Fruit fly (Drosophila melanogaster) whole organism, embryonic: ENCODE results near the gene ND-24.

Experiments used
- Awh ChIP-seq: fragments of 200-800 bp; sonication (Bioruptor generic); IDR thresholded peaks from 2 replicates; pipeline ENCODE4, ENCODE4 v1.3.6; 2022; ENCODE audit warnings: missing biosample characterization, missing genetic modification characterization
- Bdp1 ChIP-seq: fragments of 200-800 bp; sonication (Bioruptor generic); optimal IDR thresholded peaks from 3 replicates; lab custom pipeline; 2016; ENCODE audit warnings: missing biosample characterization, missing genetic modification characterization
- C15 ChIP-seq: fragments of 200-800 bp; sonication (Bioruptor generic); IDR thresholded peaks from 3 replicates; pipeline ENCODE4 v1.3.6; 2022; ENCODE audit warnings: missing biosample characterization, missing genetic modification characterization
- CG10274 ChIP-seq: fragments of 200-800 bp; sonication (Bioruptor generic); optimal IDR thresholded peaks from 3 replicates; lab custom pipeline; 2017; ENCODE audit warnings: missing biosample characterization, mild to moderate bottlenecking, missing genetic modification characterization
- CG10543 ChIP-seq: fragments of 200-800 bp; sonication (Bioruptor generic); optimal IDR thresholded peaks from 3 replicates; lab custom pipeline; 2017; ENCODE audit warnings: missing biosample characterization, mild to moderate bottlenecking, missing genetic modification characterization, moderate library complexity
- CG10654 ChIP-seq: fragments of 200-800 bp; sonication (Bioruptor generic); optimal IDR thresholded peaks from 2 replicates; lab custom pipeline; 2016; ENCODE audit warnings: missing biosample characterization, missing genetic modification characterization
- CG10959 ChIP-seq: fragments of 200-800 bp; sonication (Bioruptor generic); IDR thresholded peaks from 2 replicates; pipeline ENCODE4 v1.3.6; 2022; ENCODE audit warnings: missing biosample characterization, missing genetic modification characterization
- CG11085 ChIP-seq: fragments of 200-800 bp; sonication (Bioruptor generic); IDR thresholded peaks from 2 replicates; pipeline ENCODE4 v1.3.6; 2022; ENCODE audit warnings: missing biosample characterization, missing genetic modification characterization
- CG11560 ChIP-seq: fragments of 200-800 bp; sonication (Bioruptor generic); IDR thresholded peaks from 3 replicates; pipeline ENCODE4 v1.3.6; 2022; ENCODE audit warnings: missing biosample characterization, missing genetic modification characterization
- CG11723 ChIP-seq: fragments of 200-800 bp; sonication (Bioruptor generic); optimal IDR thresholded peaks from 2 replicates; lab custom pipeline; 2017; ENCODE audit warnings: missing biosample characterization, mild to moderate bottlenecking, missing genetic modification characterization
- CG13296 ChIP-seq: fragments of 200-800 bp; sonication (Bioruptor generic); optimal IDR thresholded peaks from 3 replicates; lab custom pipeline; 2018; ENCODE audit warnings: missing biosample characterization, mild to moderate bottlenecking, missing genetic modification characterization
- CG14441 ChIP-seq: fragments of 200-800 bp; sonication (Bioruptor generic); IDR thresholded peaks from 2 replicates; pipeline ENCODE4 v1.3.6; 2022; ENCODE audit warnings: missing biosample characterization, missing genetic modification characterization
- CG14710 ChIP-seq: fragments of 200-800 bp; sonication (Bioruptor generic); optimal IDR thresholded peaks from 3 replicates; lab custom pipeline; 2019; ENCODE audit warnings: missing biosample characterization, mild to moderate bottlenecking, missing genetic modification characterization, moderate library complexity
- CG15073 ChIP-seq: fragments of 200-800 bp; sonication (Bioruptor generic); optimal IDR thresholded peaks from 2 replicates; lab custom pipeline; 2016; ENCODE audit warnings: missing biosample characterization, missing genetic modification characterization
- CG2678 ChIP-seq: fragments of 200-800 bp; sonication (Bioruptor generic); optimal IDR thresholded peaks from 3 replicates; lab custom pipeline; 2019; ENCODE audit warnings: missing biosample characterization, mild to moderate bottlenecking, missing genetic modification characterization, moderate library complexity
- CG32772 ChIP-seq: fragments of 200-800 bp; sonication (Bioruptor generic); IDR thresholded peaks from 2 replicates; pipeline ENCODE4 v1.3.6; 2022; ENCODE audit warnings: missing biosample characterization, missing genetic modification characterization
- CG4360 ChIP-seq: fragments of 200-800 bp; sonication (Bioruptor generic); IDR thresholded peaks from 2 replicates; pipeline ENCODE4 v1.3.6; 2022; ENCODE audit warnings: missing biosample characterization, missing genetic modification characterization
- CG4617 ChIP-seq: fragments of 200-800 bp; sonication (Bioruptor generic); optimal IDR thresholded peaks from 3 replicates; lab custom pipeline; 2016; ENCODE audit warnings: missing biosample characterization, missing genetic modification characterization, borderline replicate concordance
- CG7987 ChIP-seq: fragments of 200-800 bp; sonication (Bioruptor generic); optimal IDR thresholded peaks from 2 replicates; lab custom pipeline; 2018; ENCODE audit warnings: missing biosample characterization, mild to moderate bottlenecking, missing genetic modification characterization, moderate library complexity
- CG8089 ChIP-seq: fragments of 200-800 bp; sonication (Bioruptor generic); optimal IDR thresholded peaks from 3 replicates; lab custom pipeline; 2016; ENCODE audit warnings: missing biosample characterization, missing genetic modification characterization
- CG9215 ChIP-seq: fragments of 200-800 bp; sonication (Bioruptor generic); IDR thresholded peaks from 2 replicates; pipeline ENCODE4 v1.3.6; 2022; ENCODE audit warnings: missing biosample characterization, missing genetic modification characterization
- CTCF ChIP-seq: fragments of 200-800 bp; sonication (Bioruptor generic); optimal IDR thresholded peaks from 2 replicates; lab custom pipeline; 2017; ENCODE audit warnings: missing biosample characterization, mild to moderate bottlenecking, missing genetic modification characterization, moderate library complexity
- Chrac-16 ChIP-seq: fragments of 200-800 bp; sonication (Bioruptor generic); optimal IDR thresholded peaks from 3 replicates; lab custom pipeline; 2016; ENCODE audit warnings: missing biosample characterization, missing genetic modification characterization
- Dfd ChIP-seq, 2 experiments: fragments of >200 bp; optimal IDR thresholded peaks; 2 replicates each; lab custom pipeline; 2017; ENCODE audit warnings: missing biosample characterization in 2 of 2, missing genetic modification characterization in 2 of 2
- Dll ChIP-seq: fragments of 200-800 bp; sonication (Bioruptor generic); IDR thresholded peaks from 4 replicates; pipeline ENCODE4 v1.3.6; 2022; ENCODE audit warnings: missing biosample characterization, missing genetic modification characterization; ENCODE audit not compliant: partially characterized antibody
- Dref ChIP-seq: fragments of 200-800 bp; sonication (Bioruptor generic); IDR thresholded peaks from 2 replicates; pipeline ENCODE4 v1.3.6; 2022; ENCODE audit warnings: missing biosample characterization, missing genetic modification characterization
- H15 ChIP-seq: fragments of 200-800 bp; sonication (Bioruptor generic); IDR thresholded peaks from 3 replicates; pipeline ENCODE4 v1.3.6; 2022; ENCODE audit warnings: missing biosample characterization, missing genetic modification characterization
- HLH3B ChIP-seq: fragments of 200-800 bp; sonication (Bioruptor generic); IDR thresholded peaks from 2 replicates; pipeline ENCODE4 v1.3.6; 2022; ENCODE audit warnings: missing biosample characterization, missing genetic modification characterization
- Hmr ChIP-seq: fragments of 200-800 bp; sonication (Bioruptor generic); optimal IDR thresholded peaks from 3 replicates; lab custom pipeline; 2017; ENCODE audit warnings: mild to moderate bottlenecking, missing biosample characterization, missing genetic modification reagents, missing genetic modification characterization
- Hr78 ChIP-seq, 2 experiments: fragments of 200-800 bp in 1 of 2; fragments of >200 bp in 1 of 2; sonication (Bioruptor generic) in 1 of 2; optimal IDR thresholded peaks; 2 replicates each; lab custom pipeline; 2017 to 2019; ENCODE audit warnings: missing biosample characterization in 2 of 2, missing genetic modification characterization in 2 of 2, mild to moderate bottlenecking in 1 of 2, moderate library complexity in 1 of 2
- MESR4 ChIP-seq: fragments of 200-800 bp; sonication (Bioruptor generic); optimal IDR thresholded peaks from 2 replicates; lab custom pipeline; 2018; ENCODE audit warnings: missing biosample characterization, mild to moderate bottlenecking, missing genetic modification characterization, moderate library complexity
- Max ChIP-seq: fragments of 200-800 bp; sonication (Bioruptor generic); optimal IDR thresholded peaks from 2 replicates; lab custom pipeline; 2016; ENCODE audit warnings: missing biosample characterization, mild to moderate bottlenecking, missing genetic modification characterization
- Med ChIP-seq: fragments of 200-800 bp; sonication (Bioruptor generic); peaks from one replicate; lab custom pipeline; 2016; ENCODE audit warnings: missing biosample characterization, missing genetic modification characterization, mild to moderate bottlenecking, inconsistent platforms, moderate library complexity
- Mrtf ChIP-seq: fragments of 200-800 bp; sonication (Bioruptor generic); IDR thresholded peaks from 3 replicates; pipeline ENCODE4 v1.3.6; 2022; ENCODE audit warnings: missing biosample characterization, missing genetic modification characterization
- Sox102F ChIP-seq: fragments of 200-800 bp; sonication (Bioruptor generic); optimal IDR thresholded peaks from 2 replicates; lab custom pipeline; 2018; ENCODE audit warnings: missing biosample characterization, mild to moderate bottlenecking, missing genetic modification characterization, moderate library complexity
- chinmo ChIP-seq: fragments of 200-800 bp; sonication (Bioruptor generic); IDR thresholded peaks from 4 replicates; pipeline ENCODE4 v1.3.6; 2022; ENCODE audit warnings: missing biosample characterization, missing genetic modification characterization; ENCODE audit not compliant: partially characterized antibody
- dimm ChIP-seq: fragments of 200-800 bp; sonication (Bioruptor generic); IDR thresholded peaks from 2 replicates; pipeline ENCODE4 v1.3.6; 2022; ENCODE audit warnings: missing biosample characterization, missing genetic modification characterization
- eyg ChIP-seq: fragments of 200-800 bp; sonication (Bioruptor generic); optimal IDR thresholded peaks from 3 replicates; lab custom pipeline; 2016; ENCODE audit warnings: missing biosample characterization, missing genetic modification characterization
- fd3F ChIP-seq: fragments of 200-800 bp; sonication (Bioruptor generic); optimal IDR thresholded peaks from 2 replicates; lab custom pipeline; 2018; ENCODE audit warnings: missing biosample characterization, mild to moderate bottlenecking, missing genetic modification characterization, moderate library complexity
- insv ChIP-seq, 2 experiments: fragments of 200-800 bp; sonication (Bioruptor generic); optimal IDR thresholded peaks; 3 replicates each; lab custom pipeline; 2016 to 2018; ENCODE audit warnings: missing biosample characterization in 2 of 2, missing genetic modification characterization in 2 of 2
- kni ChIP-seq: fragments of 200-800 bp; sonication (Bioruptor generic); optimal IDR thresholded peaks from 3 replicates; lab custom pipeline; 2017; ENCODE audit warnings: mild to moderate bottlenecking, missing biosample characterization, missing genetic modification reagents, missing genetic modification characterization
- org-1 ChIP-seq: fragments of 200-800 bp; sonication (Bioruptor generic); optimal IDR thresholded peaks from 2 replicates; lab custom pipeline; 2017; ENCODE audit warnings: missing biosample characterization, missing genetic modification characterization
- schlank ChIP-seq: fragments of 200-800 bp; sonication (Bioruptor generic); optimal IDR thresholded peaks from 2 replicates; lab custom pipeline; 2018; ENCODE audit warnings: missing biosample characterization, mild to moderate bottlenecking, missing genetic modification characterization
- shn ChIP-seq: fragments of 200-800 bp; sonication (Bioruptor generic); optimal IDR thresholded peaks from 3 replicates; lab custom pipeline; 2016; ENCODE audit warnings: missing biosample characterization, missing genetic modification characterization
- sisA ChIP-seq: fragments of 200-800 bp; sonication (Bioruptor generic); IDR thresholded peaks from 2 replicates; pipeline ENCODE4 v1.3.6; 2022; ENCODE audit warnings: missing biosample characterization, missing genetic modification characterization
- sr ChIP-seq: fragments of 200-800 bp; sonication (Bioruptor generic); IDR thresholded peaks from 3 replicates; pipeline ENCODE4 v1.3.6; 2022; ENCODE audit warnings: missing biosample characterization, missing genetic modification characterization
- usp ChIP-seq: fragments of >200 bp; optimal IDR thresholded peaks from 2 replicates; lab custom pipeline; 2017; ENCODE audit warnings: missing biosample characterization, missing genetic modification characterization

The ND-24 gene

DNA sequence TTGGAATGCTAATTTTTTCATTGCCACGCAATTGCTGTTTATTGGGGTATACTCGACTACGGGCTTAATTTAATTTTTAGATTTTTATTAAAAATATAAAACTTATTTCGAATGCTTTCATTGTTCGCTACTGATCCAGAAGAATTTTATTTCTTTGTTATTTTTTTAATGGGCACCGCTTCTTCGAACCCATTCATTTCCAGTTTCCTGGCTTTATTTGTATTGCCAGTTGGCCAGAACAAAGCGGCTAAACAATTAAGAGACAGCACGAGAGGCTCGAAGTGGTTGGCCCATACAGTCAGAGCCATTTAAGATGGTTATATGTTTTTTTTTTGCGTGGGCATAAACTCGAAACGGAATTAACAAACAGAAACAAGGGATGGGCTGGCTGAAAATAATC, 36.1 kb upstream of the ND-24 start (continued):
- peak; percentile 80 for TF ChIP-seq CG32772 (GFP tag; lab: Robert Waterston, UW)
- peak; percentile 12 for TF ChIP-seq CG7987 (GFP tag; lab: Kevin White, UChicago)
- TF ChIP-seq CTCF (GFP tag; lab: Kevin White, UChicago) = no peak
- peak; percentile 36 for TF ChIP-seq CG14710 (tag; lab: Kevin White, UChicago)
- TF ChIP-seq Sox102F = peak; percentile 78

dm6 chrX:17597622-17598021, 34.3 kb upstream of the ND-24 start:
- TF ChIP-seq CG7987 (GFP tag; lab: Kevin White, UChicago) (no peak), C15 (GFP tag; lab: Robert Waterston, UW) (no peak), Med (GFP tag; lab: Kevin White, UChicago) (peak; percentile 42)
- TF ChIP-seq, all 482 proteins: peak for 1

DNA sequence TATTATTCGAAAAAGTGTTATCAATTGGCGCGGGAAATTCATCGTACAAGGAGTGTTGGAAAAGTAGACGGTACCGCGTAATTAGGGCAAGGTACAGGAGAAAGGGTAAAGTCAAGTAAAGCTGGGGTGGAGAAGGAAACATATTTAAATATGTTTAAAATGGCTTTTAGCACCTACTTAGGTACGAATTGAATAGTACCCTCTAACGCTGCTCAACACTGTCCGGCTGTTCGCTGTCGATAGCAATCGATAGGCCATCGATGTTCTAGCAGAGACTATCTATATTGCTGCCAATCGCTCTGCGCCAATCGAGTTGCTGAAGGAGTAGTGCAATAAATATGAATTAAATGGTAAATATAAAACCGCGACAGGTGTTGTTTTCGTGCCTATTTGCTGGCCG, 32.6 kb upstream of the ND-24 start, which contains the start of gene X11L:
Gene X11L (plus strand): TSS at position 279 of the 400 bp plus-strand sequence.
- TF ChIP-seq CG4617 (GFP tag; lab: Kevin White, UChicago) (peak; percentile 71), CG8089 (GFP tag; lab: Kevin White, UChicago) (peak; percentile 58), CG32772 (GFP tag; lab: Robert Waterston, UW) (peak; percentile 19; the same call in 1 of the 2 replicates), sisA (GFP tag; lab: Robert Waterston, UW) (peak; percentile 73), CG14441 (peak; percentile 52; the same call in 1 of the 2 replicates), CG10543 (GFP tag; lab: Kevin White, UChicago) (no peak), H15 (GFP tag; lab: Robert Waterston, UW) (peak; percentile 49; the same call in 1 of the 3 replicates), CG2678 (tag; lab: Kevin White, UChicago) (no peak), Max (GFP tag; lab: Kevin White, UChicago) (peak; percentile 34), Dref (GFP tag; lab: Robert Waterston, UW) (peak; percentile 92), fd3F (GFP tag; lab: Kevin White, UChicago) (no peak), schlank (tag; lab: Kevin White, UChicago) (no peak), MESR4 (GFP tag; lab: Kevin White, UChicago) (no peak), CG9215 (GFP tag; lab: Robert Waterston, UW) (peak; percentile 40; the same call in 1 of the 2 replicates), chinmo (GFP tag; lab: Robert Waterston, UW) (peak; percentile 84; the same call in 3 of the 4 replicates), shn (peak; percentile 73), Hr78 (GFP tag; optimal IDR thresholded peaks at IDR 0.05; lab: Kevin White, UChicago) (no peak), dimm (GFP tag; lab: Robert Waterston, UW) (no peak), HLH3B (GFP tag; lab: Robert Waterston, UW) (peak; percentile 65; the same call in 1 of the 2 replicates), CG11560 (tag; lab: Robert Waterston, UW) (peak; percentile 74; the same call in 2 of the 3 replicates), insv (GFP tag; optimal IDR thresholded peaks at IDR 0.05; lab: Kevin White, UChicago) (no peak), CG4360 (GFP tag; lab: Robert Waterston, UW) (no peak), CG11085 (GFP tag; lab: Robert Waterston, UW) (peak; percentile 44; the same call in 1 of the 2 replicates), CG15073 (no peak), CG11723 (GFP tag; lab: Kevin White, UChicago) (no peak), eyg (GFP tag; lab: Kevin White, UChicago) (peak; percentile 24), Hmr (GFP tag; lab: Kevin White, UChicago) (no peak), CG10654 (GFP tag; lab: Kevin White, UChicago) (peak; percentile 63), Bdp1 (GFP tag; lab: Kevin White, UChicago) (peak; percentile 70), CG10959 (0 out of 2 replicates have a peak, but pooled peaks have one; percentile 27), kni (no peak), Mrtf (GFP tag; lab: Robert Waterston, UW) (peak; percentile 53; the same call in 1 of the 3 replicates), CG10274 (GFP tag; lab: Kevin White, UChicago) (no peak), Dll (GFP tag; lab: Robert Waterston, UW) (peak; percentile 87), usp (GFP tag; lab: Kevin White, UChicago) (no peak), C15 (GFP tag; lab: Robert Waterston, UW) (no peak), Dfd (GFP tag; optimal IDR thresholded peaks at IDR 0.05; lab: Kevin White, UChicago) (no peak), org-1 (GFP tag; lab: Kevin White, UChicago) (peak; percentile 47), sr (GFP tag; lab: Robert Waterston, UW) (0 out of 3 replicates have a peak, but pooled peaks have one; percentile 10), Awh (GFP tag; lab: Robert Waterston, UW) (0 out of 2 replicates have a peak, but pooled peaks have one; percentile 30), CG13296 (GFP tag; lab: Kevin White, UChicago) (no peak), Chrac-16 (GFP tag; lab: Kevin White, UChicago) (peak; percentile 69)
